Fruit fly (Drosophila melanogaster) whole organism, pupa: ENCODE measurements around the gene Gr10b.

Experiments used
- CG10348 ChIP-seq: fragments of 200-800 bp; sonication (Bioruptor generic); IDR thresholded peaks from 2 replicates; pipeline ENCODE4 v1.3.6; 2022; ENCODE audit warnings: missing biosample characterization, missing genetic modification characterization
- CG14655 ChIP-seq: fragments of 200-800 bp; sonication (Bioruptor generic); optimal IDR thresholded peaks from 3 replicates; lab custom pipeline; 2017; ENCODE audit warnings: mild to moderate bottlenecking, missing biosample characterization, missing genetic modification reagents, missing genetic modification characterization
- CG34367 ChIP-seq: fragments of 200-800 bp; sonication (Bioruptor generic); optimal IDR thresholded peaks from 2 replicates; lab custom pipeline; 2018; ENCODE audit warnings: missing biosample characterization, mild to moderate bottlenecking, missing genetic modification characterization
- CG9948 ChIP-seq: fragments of 200-800 bp; sonication (Bioruptor generic); optimal IDR thresholded peaks from 2 replicates; lab custom pipeline; 2018; ENCODE audit warnings: missing biosample characterization, mild to moderate bottlenecking, missing genetic modification characterization, moderate library complexity
- D1 ChIP-seq: fragments of 200-800 bp; sonication (Bioruptor generic); optimal IDR thresholded peaks from 2 replicates; lab custom pipeline; 2018; ENCODE audit warnings: missing biosample characterization, mild to moderate bottlenecking, missing genetic modification characterization, moderate library complexity
- EcR ChIP-seq: fragments of 200-800 bp; sonication (Bioruptor generic); optimal IDR thresholded peaks from 3 replicates; lab custom pipeline; 2019; ENCODE audit warnings: missing biosample characterization, missing genetic modification characterization, mild to moderate bottlenecking, moderate library complexity, missing genetic modification reagents
- Pif1A ChIP-seq: fragments of 200-800 bp; sonication (Bioruptor generic); optimal IDR thresholded peaks from 3 replicates; lab custom pipeline; 2016; ENCODE audit warnings: missing biosample characterization, missing genetic modification characterization
- fd96Ca ChIP-seq: fragments of 200-800 bp; sonication (Bioruptor generic); IDR thresholded peaks from 3 replicates; pipeline ENCODE4 v1.3.6; 2022; ENCODE audit warnings: missing biosample characterization, missing genetic modification characterization
- gl ChIP-seq: fragments of 200-800 bp; sonication (Bioruptor generic); optimal IDR thresholded peaks from 2 replicates; lab custom pipeline; 2018; ENCODE audit warnings: missing biosample characterization, mild to moderate bottlenecking, missing genetic modification characterization
- rn ChIP-seq: fragments of 200-800 bp; sonication (Bioruptor generic); IDR thresholded peaks from 2 replicates; pipeline ENCODE4 v1.3.6; 2022; ENCODE audit warnings: missing biosample characterization, missing genetic modification characterization

DNA sequence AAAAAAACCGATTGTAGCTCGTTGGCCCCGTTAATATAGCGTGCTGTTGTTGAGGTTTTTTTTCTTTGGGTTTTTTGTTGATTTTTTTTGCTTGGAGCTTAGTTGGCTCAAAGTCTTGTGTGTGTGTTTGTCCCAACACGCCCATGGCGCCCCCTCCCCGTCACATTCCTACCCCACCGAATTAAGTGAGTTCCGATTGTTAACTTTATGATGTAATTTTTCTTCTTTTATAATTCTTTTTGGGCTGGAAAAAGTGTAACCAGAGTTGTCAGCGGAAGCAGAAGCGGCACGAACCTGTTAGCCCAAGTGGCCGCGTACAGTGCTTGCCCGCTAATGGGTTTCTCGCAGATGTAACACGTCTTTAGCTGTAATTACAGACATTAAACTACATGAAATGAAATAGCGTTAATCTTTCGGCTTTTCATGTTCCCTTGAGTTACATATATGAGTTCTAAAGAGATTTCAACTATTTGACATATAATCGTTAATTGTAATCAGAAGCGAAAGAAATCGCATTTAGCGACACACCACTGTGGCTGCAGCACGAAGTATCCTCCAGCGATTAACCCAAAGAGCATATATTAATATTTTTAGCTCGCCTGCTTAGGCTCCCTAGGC, 19.9 kb downstream of the Gr10b start:
- TF ChIP-seq CG9948 (tag; lab: Kevin White, UChicago) (no peak), CG14655 (GFP tag; lab: Kevin White, UChicago) (no peak), fd96Ca (GFP tag; lab: Robert Waterston, UW) (no peak), CG10348 (GFP tag; lab: Robert Waterston, UW) (no peak), EcR (no peak), D1 (tag; lab: Kevin White, UChicago) (no peak), rn (no peak), gl (tag; lab: Kevin White, UChicago) (no peak), Pif1A (no peak), CG34367 (no peak)
